Worm (Caenorhabditis elegans) whole organism, L4 larva: ENCODE results near the gene irld-44.

Experiments used
- F37D6.2 ChIP-seq: sonication (generic microtip); optimal IDR thresholded peaks from 2 replicates; lab custom pipeline; 2016; ENCODE audit warnings: mild to moderate bottlenecking, missing genetic modification characterization, missing compliant biosample characterization
- F49E8.2 ChIP-seq: sonication (generic microtip); optimal IDR thresholded peaks from 2 replicates; lab custom pipeline; 2016; ENCODE audit warnings: missing compliant biosample characterization, mild to moderate bottlenecking, missing genetic modification characterization, borderline replicate concordance
- Y105C5A.15 ChIP-seq: fragments of 200-800 bp; sonication (Bioruptor generic); IDR thresholded peaks from 2 replicates; pipeline ENCODE4 v1.3.6; 2022; ENCODE audit warnings: missing genetic modification characterization, missing compliant biosample characterization
- daf-16 ChIP-seq, 3 experiments: sonication (generic microtip); optimal IDR thresholded peaks; 2 replicates each; lab custom pipeline; 2016 to 2017; ENCODE audit warnings: missing genetic modification characterization in 3 of 3, missing genetic modification reagents in 3 of 3, mild to moderate bottlenecking in 2 of 3, missing compliant biosample characterization in 2 of 3, missing biosample characterization in 1 of 3, moderate library complexity in 1 of 3
- daf-8 ChIP-seq: fragments of 200-800 bp; sonication (Bioruptor generic); IDR thresholded peaks from 2 replicates; pipeline ENCODE4 v1.3.6; 2022; ENCODE audit warnings: missing genetic modification characterization, missing compliant biosample characterization
- duxl-1 ChIP-seq: sonication (generic microtip); optimal IDR thresholded peaks from 2 replicates; lab custom pipeline; 2016; ENCODE audit warnings: mild to moderate bottlenecking, missing genetic modification characterization, moderate library complexity, missing compliant biosample characterization; ENCODE audit not compliant: poor library complexity
- fos-1 ChIP-seq: fragments of 150-350 bp; optimal IDR thresholded peaks from 2 replicates; lab custom pipeline; 2014; ENCODE audit warnings: missing biosample characterization, missing genetic modification characterization
- gei-8 ChIP-seq: fragments of 200-800 bp; sonication (Bioruptor generic); optimal IDR thresholded peaks from 2 replicates; lab custom pipeline; 2018; ENCODE audit warnings: mild to moderate bottlenecking, missing genetic modification characterization, missing compliant biosample characterization
- lim-7 ChIP-seq: fragments of 200-800 bp; sonication (Bioruptor generic); IDR thresholded peaks from 2 replicates; pipeline ENCODE4 v1.3.6; 2022; ENCODE audit warnings: missing genetic modification characterization, missing compliant biosample characterization
- lin-13 ChIP-seq: fragments of 150-350 bp; optimal IDR thresholded peaks from 2 replicates; lab custom pipeline; 2014; ENCODE audit warnings: missing biosample characterization, missing genetic modification reagents, missing genetic modification characterization
- lin-15B ChIP-seq: fragments of 150-350 bp; sonication (generic microtip); optimal IDR thresholded peaks from 3 replicates; lab custom pipeline; 2014; ENCODE audit warnings: missing biosample characterization, missing genetic modification characterization
- lin-29 ChIP-seq: fragments of 200-800 bp; sonication (Bioruptor generic); IDR thresholded peaks from 2 replicates; pipeline ENCODE4 v1.3.6; 2022; ENCODE audit warnings: missing genetic modification reagents, missing genetic modification characterization, missing compliant biosample characterization
- lir-3 ChIP-seq: sonication (generic microtip); optimal IDR thresholded peaks from 2 replicates; lab custom pipeline; 2016; ENCODE audit warnings: mild to moderate bottlenecking, missing genetic modification characterization, missing compliant biosample characterization
- madf-5 ChIP-seq, 2 experiments: fragments of 200-800 bp; sonication (Bioruptor generic); IDR thresholded peaks; 2 replicates each; pipeline ENCODE4 v1.3.6; 2022; ENCODE audit warnings: missing compliant biosample characterization in 2 of 2, missing genetic modification characterization in 2 of 2
- mdl-1 ChIP-seq, 2 experiments: fragments of 150-350 bp in 1 of 2; sonication (generic microtip) in 1 of 2; optimal IDR thresholded peaks; 2 replicates each; lab custom pipeline; 2014 to 2017; ENCODE audit warnings: missing biosample characterization in 2 of 2, missing genetic modification characterization in 2 of 2
- mep-1 ChIP-seq: fragments of 150-350 bp; sonication (generic microtip); optimal IDR thresholded peaks from 3 replicates; lab custom pipeline; 2014; ENCODE audit warnings: missing biosample characterization, missing genetic modification characterization
- mes-2 ChIP-seq: sonication (generic microtip); optimal IDR thresholded peaks from 2 replicates; lab custom pipeline; 2016; ENCODE audit warnings: missing genotype, mild to moderate bottlenecking, missing genetic modification characterization, missing compliant biosample characterization; ENCODE audit not compliant: poor library complexity, severe bottlenecking
- mxl-3 ChIP-seq: fragments of 200-800 bp; sonication (Bioruptor generic); optimal IDR thresholded peaks from 2 replicates; lab custom pipeline; 2018; ENCODE audit warnings: mild to moderate bottlenecking, missing genetic modification characterization, missing compliant biosample characterization
- nhr-42 ChIP-seq: fragments of 200-800 bp; sonication (Bioruptor generic); IDR thresholded peaks from 2 replicates; pipeline ENCODE4 v1.3.6; 2022; ENCODE audit warnings: missing genetic modification characterization, missing compliant biosample characterization
- nhr-48 ChIP-seq: sonication (generic microtip); optimal IDR thresholded peaks from 2 replicates; lab custom pipeline; 2016; ENCODE audit warnings: mild to moderate bottlenecking, missing genetic modification characterization, missing compliant biosample characterization
- nhr-6 ChIP-seq: fragments of 150-350 bp; optimal IDR thresholded peaks from 2 replicates; lab custom pipeline; 2014; ENCODE audit warnings: missing biosample characterization, missing genetic modification characterization
- nhr-77 ChIP-seq: fragments of 150-350 bp; optimal IDR thresholded peaks from 2 replicates; lab custom pipeline; 2014; ENCODE audit warnings: missing biosample characterization, missing genetic modification characterization
- sdz-12 ChIP-seq: fragments of 200-800 bp; sonication (Bioruptor generic); optimal IDR thresholded peaks from 2 replicates; lab custom pipeline; 2018; ENCODE audit warnings: mild to moderate bottlenecking, missing genetic modification characterization, missing compliant biosample characterization
- skn-1 ChIP-seq: fragments of 150-350 bp; optimal IDR thresholded peaks from 2 replicates; lab custom pipeline; 2014; ENCODE audit warnings: missing biosample characterization, missing genetic modification characterization
- snpc-1.2 ChIP-seq: fragments of 200-800 bp; sonication (Bioruptor generic); IDR thresholded peaks from 2 replicates; pipeline ENCODE4 v1.3.6; 2022; ENCODE audit warnings: missing genetic modification reagents, missing genetic modification characterization, missing compliant biosample characterization
- tag-97 ChIP-seq: fragments of 200-800 bp; sonication (Bioruptor generic); IDR thresholded peaks from 2 replicates; pipeline ENCODE4 v1.3.6; 2022; ENCODE audit warnings: missing genetic modification characterization, missing compliant biosample characterization
- unc-130 ChIP-seq: sonication (generic microtip); optimal IDR thresholded peaks from 2 replicates; lab custom pipeline; 2016; ENCODE audit warnings: missing genetic modification reagents, missing genetic modification characterization, missing compliant biosample characterization
- unc-62 ChIP-seq, 3 experiments: fragments of 150-350 bp in 1 of 3; sonication (generic microtip); optimal IDR thresholded peaks in 2 of 3; peaks in 1 of 3; 1 replicate in 1 of 3; 2 replicates in 2 of 3; lab custom pipeline; 2014 to 2017; ENCODE audit warnings: missing biosample characterization in 3 of 3, missing genetic modification characterization in 3 of 3, missing genetic modification reagents in 3 of 3, missing genotype in 1 of 3

The irld-44 gene

ce11 chrV:1629329-1629728, 21.8 kb upstream of the irld-44 start, which contains the start of gene nhr-238 (continued):
- TF ChIP-seq unc-62 (GFP tag; optimal IDR thresholded peaks at IDR 0.05 in 1 of 2; lab: Kevin White, UChicago) (no peak), unc-62 (tag; optimal IDR thresholded peaks at IDR 0.05; lab: Kevin White, UChicago) (no peak), snpc-1.2 (GFP tag; lab: Robert Waterston, UW) (no peak), mes-2 (no peak), daf-16 (GFP tag; optimal IDR thresholded peaks at IDR 0.05; lab: Kevin White, UChicago) (no peak), daf-16 (tag; optimal IDR thresholded peaks at IDR 0.05; lab: Kevin White, UChicago) (peak; percentile 17), fos-1 (tag; lab: Kevin White, UChicago) (no peak), lin-29 (GFP tag; lab: Robert Waterston, UW) (no peak)

DNA sequence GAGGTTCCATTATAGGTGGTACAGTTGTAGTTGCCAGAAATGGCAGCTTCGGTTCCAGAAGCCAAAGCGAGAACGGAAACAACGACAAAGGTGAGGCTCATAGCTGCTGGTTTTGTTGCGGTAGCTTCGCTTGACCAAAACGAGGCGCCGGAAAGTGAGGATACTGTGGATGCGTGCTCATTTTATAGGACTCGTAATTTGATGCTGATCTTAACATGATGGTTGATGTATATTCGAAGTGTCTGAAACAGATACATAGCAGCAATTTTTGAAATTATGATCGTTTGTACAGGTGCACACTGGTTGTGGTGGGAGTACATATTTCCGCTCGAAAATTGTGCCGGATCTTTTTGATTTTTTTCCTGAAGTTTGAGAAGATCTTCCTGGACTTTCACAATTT, 20.0 kb upstream of the irld-44 start, which contains the start of gene Y46H3D.8:
TSS of gene Y46H3D.8 (minus strand) at position 101 of the 400 bp plus-strand sequence.
- TF ChIP-seq nhr-42 (GFP tag; lab: Robert Waterston, UW) = no peak
- TF ChIP-seq lin-15B (tag; lab: Kevin White, UChicago) = no peak
- no peak for TF ChIP-seq nhr-77 (tag; lab: Kevin White, UChicago)
- TF ChIP-seq mdl-1 (tag; optimal IDR thresholded peaks at IDR 0.05; lab: Kevin White, UChicago) = no peak
- TF ChIP-seq, all 104 proteins: peak for 0

DNA sequence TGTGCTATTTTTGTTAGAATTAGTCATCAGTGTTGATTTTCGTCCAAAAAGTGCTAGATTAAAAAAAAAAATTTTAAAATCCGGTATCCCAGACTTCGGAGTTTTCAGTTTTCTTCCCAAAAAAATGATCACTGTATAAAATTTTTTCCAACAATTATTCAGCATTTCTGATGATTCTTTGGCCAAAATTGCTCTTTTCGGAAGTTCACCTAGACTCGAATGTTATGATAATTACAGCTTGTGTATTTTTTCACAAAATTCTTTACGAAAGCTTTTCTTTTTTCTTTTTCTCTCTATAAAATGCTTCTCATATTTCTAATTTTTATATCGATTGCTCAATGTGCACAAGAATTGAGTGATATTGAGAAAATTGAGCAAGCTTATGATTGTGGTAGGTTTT, 19.4 kb upstream of the irld-44 start, which contains the start of gene irld-17:
TSS of gene irld-17 (plus strand) at position 301 of the 400 bp plus-strand sequence.
- TF ChIP-seq F37D6.2 (tag; lab: Kevin White, UChicago) (no peak), sdz-12 (GFP tag; lab: Kevin White, UChicago) (no peak), mxl-3 (GFP tag; lab: Kevin White, UChicago) (no peak), lin-13 (GFP tag; lab: Kevin White, UChicago) (no peak)

DNA sequence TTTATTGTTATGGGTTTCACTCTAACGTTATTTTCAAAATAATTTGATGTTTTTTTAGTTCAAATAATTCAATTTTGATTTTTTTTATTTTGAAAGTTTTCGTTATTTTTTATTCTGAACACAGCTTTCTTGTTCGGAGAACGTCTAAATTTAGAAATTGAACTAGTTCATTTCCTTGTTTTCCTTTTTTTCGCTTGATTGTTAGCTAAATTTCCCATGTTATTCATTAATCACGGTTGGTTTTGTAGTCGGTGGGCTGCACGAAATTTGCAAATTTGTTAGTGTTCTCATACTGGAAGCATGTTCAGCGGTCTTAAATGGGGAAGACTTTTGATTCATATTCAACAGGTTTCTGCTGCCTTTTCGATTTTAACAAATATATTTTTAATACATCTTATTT, 15.3 kb upstream of the irld-44 start, which contains the start of gene str-222:
TSS of gene str-222 (plus strand) at position 301 of the 400 bp plus-strand sequence.
- no peak for TF ChIP-seq mdl-1 (tag; optimal IDR thresholded peaks at IDR 0.05; lab: Kevin White, UChicago)
- no peak for TF ChIP-seq madf-5 (GFP tag; IDR thresholded peaks at IDR 0.05; lab: Robert Waterston, UW)
- no peak for TF ChIP-seq lin-29 (GFP tag; lab: Robert Waterston, UW)

- TF ChIP-seq fos-1 (tag; lab: Kevin White, UChicago) (no peak), lim-7 (GFP tag; lab: Robert Waterston, UW) (no peak), F49E8.2 (tag; lab: Kevin White, UChicago) (no peak), nhr-48 (tag; lab: Kevin White, UChicago) (no peak), unc-130 (GFP tag; lab: Kevin White, UChicago) (no peak), skn-1 (tag; lab: Kevin White, UChicago) (no peak), daf-8 (GFP tag; lab: Robert Waterston, UW) (no peak), mep-1 (tag; lab: Kevin White, UChicago) (no peak)
Measured at ce11 chrV:1640008-1640407, 11.1 kb upstream of the irld-44 start, which contains the start of gene str-221. Gene str-221 (plus strand): TSS chrV:1640308.

ce11 chrV:1642199-1642598, 8.9 kb upstream of the irld-44 start, which contains the start of gene Y46H3D.1:
Gene Y46H3D.1 (plus strand): TSS chrV:1642499.
- TF ChIP-seq nhr-6 (tag; lab: Kevin White, UChicago) (no peak), Y105C5A.15 (no peak), duxl-1 (no peak), skn-1 (tag; lab: Kevin White, UChicago) (no peak), lir-3 (tag; lab: Kevin White, UChicago) (no peak), tag-97 (GFP tag; lab: Robert Waterston, UW) (no peak), snpc-1.2 (GFP tag; lab: Robert Waterston, UW) (no peak), gei-8 (GFP tag; lab: Kevin White, UChicago) (no peak)
- TF ChIP-seq, all 104 proteins: peak for 0
